Worm (Caenorhabditis elegans) whole organism, young adult: Measurements from ENCODE around the gene M110.7.

ENCODE experiments used
- B0035.1 ChIP-seq: sonication (generic microtip); optimal IDR thresholded peaks from 2 replicates; lab custom pipeline; 2016; ENCODE audit warnings: missing genetic modification characterization, mild to moderate bottlenecking, missing compliant biosample characterization, missing genotype, missing genetic modification reagents
- T07F8.4 ChIP-seq: sonication (generic microtip); optimal IDR thresholded peaks from 2 replicates; lab custom pipeline; 2016; ENCODE audit warnings: mild to moderate bottlenecking, missing genetic modification characterization, moderate library complexity, missing compliant biosample characterization
- T26A5.8 ChIP-seq: sonication (generic microtip); optimal IDR thresholded peaks from 2 replicates; lab custom pipeline; 2016; ENCODE audit warnings: missing genetic modification characterization, missing compliant biosample characterization
- ama-1 ChIP-seq, 3 experiments: fragments of 150-350 bp in 1 of 3; sonication (generic microtip) in 2 of 3; optimal IDR thresholded peaks; 2 replicates each; lab custom pipeline; 2014 to 2018; ENCODE audit warnings: missing biosample characterization in 2 of 3, missing genetic modification characterization in 2 of 3, missing genetic modification reagents in 2 of 3
- attf-6 ChIP-seq: fragments of 200-800 bp; sonication (Bioruptor generic); IDR thresholded peaks from 2 replicates; pipeline ENCODE4 v1.3.6; 2022; ENCODE audit warnings: missing genetic modification reagents, missing genetic modification characterization, missing compliant biosample characterization
- cebp-1 ChIP-seq, 2 experiments: fragments of 200-800 bp in 1 of 2; sonication (Bioruptor generic) in 1 of 2; sonication (generic microtip) in 1 of 2; IDR thresholded peaks in 1 of 2; optimal IDR thresholded peaks in 1 of 2; 2 replicates each; pipeline versions ENCODE4 v1.3.6 to Lab custom; 2017 to 2022; ENCODE audit warnings: missing compliant biosample characterization in 2 of 2, missing genetic modification characterization in 2 of 2, mild to moderate bottlenecking in 1 of 2, missing genetic modification reagents in 1 of 2, moderate library complexity in 1 of 2
- ceh-27 ChIP-seq: fragments of 200-800 bp; sonication (Bioruptor generic); optimal IDR thresholded peaks from 2 replicates; lab custom pipeline; 2018; ENCODE audit warnings: mild to moderate bottlenecking, missing genetic modification characterization, moderate library complexity, missing compliant biosample characterization
- ets-4 ChIP-seq: fragments of 200-800 bp; sonication (Bioruptor generic); optimal IDR thresholded peaks from 2 replicates; lab custom pipeline; 2018; ENCODE audit warnings: mild to moderate bottlenecking, missing genetic modification characterization, missing compliant biosample characterization
- lin-35 ChIP-seq, 3 experiments: fragments of 150-350 bp in 2 of 3; sonication (generic microtip) in 1 of 3; optimal IDR thresholded peaks; 2 replicates each; lab custom pipeline; 2014 to 2018; ENCODE audit warnings: missing biosample characterization in 3 of 3, missing genetic modification characterization in 3 of 3, missing genetic modification reagents in 3 of 3
- lin-40 ChIP-seq: sonication (generic microtip); optimal IDR thresholded peaks from 2 replicates; lab custom pipeline; 2016; ENCODE audit warnings: missing genetic modification characterization, mild to moderate bottlenecking, missing compliant biosample characterization, missing genotype, missing genetic modification reagents
- pha-4 ChIP-seq: fragments of 150-350 bp; sonication (generic microtip); optimal IDR thresholded peaks from 2 replicates; lab custom pipeline; 2014; ENCODE audit warnings: missing biosample characterization, missing genetic modification reagents, missing genetic modification characterization
- rec-8 ChIP-seq, 2 experiments: sonication (generic microtip); optimal IDR thresholded peaks; 2 replicates each; lab custom pipeline; 2016; ENCODE audit warnings: mild to moderate bottlenecking in 2 of 2, missing genetic modification characterization in 2 of 2, missing genetic modification reagents in 2 of 2, missing genotype in 2 of 2, missing biosample characterization in 1 of 2, missing compliant biosample characterization in 1 of 2, moderate library complexity in 1 of 2
- snpc-1.1 ChIP-seq: sonication (generic microtip); optimal IDR thresholded peaks from 2 replicates; lab custom pipeline; 2017; ENCODE audit warnings: missing genetic modification characterization, mild to moderate bottlenecking, missing compliant biosample characterization, antibody characterized with exemption, moderate library complexity, missing genotype, missing genetic modification reagents; ENCODE audit not compliant: insufficient read depth
- unc-62 ChIP-seq: fragments of 150-350 bp; optimal IDR thresholded peaks from 2 replicates; lab custom pipeline; 2014; ENCODE audit warnings: missing biosample characterization, missing genetic modification reagents, missing genetic modification characterization

DNA sequence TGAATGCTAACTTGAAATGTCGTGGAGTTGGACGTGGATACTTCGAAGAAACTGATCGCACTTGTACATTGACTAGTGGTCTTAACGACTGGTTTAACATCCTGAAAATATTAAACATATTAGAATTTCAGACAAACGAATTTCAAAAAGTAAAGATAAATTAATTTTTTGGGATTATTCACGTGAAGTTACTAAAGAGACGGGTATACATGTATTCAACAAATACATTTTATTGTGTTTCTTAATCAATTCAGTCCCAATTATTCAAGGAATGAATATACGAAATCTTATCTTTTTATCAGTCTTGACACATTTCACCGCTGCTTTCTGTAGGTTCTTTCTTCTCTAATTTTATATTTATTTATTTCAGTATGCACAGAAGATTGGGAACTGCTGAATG, 45.8 kb downstream of the M110.7 start, which contains the start of the genes mrpl-10 and clec-142:
- TF ChIP-seq ama-1 (optimal IDR thresholded peaks at IDR 0.05; lab: Kevin White, UChicago) (no peak), ama-1 (GFP tag; optimal IDR thresholded peaks at IDR 0.05; lab: Kevin White, UChicago) (no peak), snpc-1.1 (tag; lab: Kevin White, UChicago) (no peak), attf-6 (GFP tag; lab: Robert Waterston, UW) (no peak), T07F8.4 (no peak), cebp-1 (GFP tag; IDR thresholded peaks at IDR 0.05; lab: Robert Waterston, UW) (no peak), cebp-1 (tag; optimal IDR thresholded peaks at IDR 0.05; lab: Kevin White, UChicago) (no peak), lin-35 (GFP tag; optimal IDR thresholded peaks at IDR 0.05; lab: Kevin White, UChicago) (no peak), B0035.1 (tag; lab: Kevin White, UChicago) (no peak), ceh-27 (GFP tag; lab: Kevin White, UChicago) (no peak), pha-4 (no peak), ets-4 (GFP tag; lab: Kevin White, UChicago) (no peak), lin-40 (tag; lab: Kevin White, UChicago) (no peak), rec-8 (tag; optimal IDR thresholded peaks at IDR 0.05; lab: Kevin White, UChicago) (no peak), unc-62 (GFP tag; lab: Kevin White, UChicago) (no peak), T26A5.8 (no peak)
